Fruit fly (Drosophila melanogaster) whole organism, adult: ENCODE results near the gene CG4186.

Experiments
- CG11617 ChIP-seq: fragments of 200-800 bp; sonication (Bioruptor generic); optimal IDR thresholded peaks from 2 replicates; lab custom pipeline; 2017; ENCODE audit warnings: mild to moderate bottlenecking, missing biosample characterization, missing genetic modification reagents, missing genetic modification characterization
- CG5204 ChIP-seq: fragments of 200-800 bp; sonication (Bioruptor generic); optimal IDR thresholded peaks from 2 replicates; lab custom pipeline; 2016; ENCODE audit warnings: missing biosample characterization, missing genetic modification characterization
- Clk ChIP-seq: fragments of 200-800 bp; sonication (Bioruptor generic); optimal IDR thresholded peaks from 2 replicates; lab custom pipeline; 2017; ENCODE audit warnings: missing biosample characterization, missing genetic modification characterization
- Mnt ChIP-seq: fragments of 200-800 bp; sonication (Bioruptor generic); optimal IDR thresholded peaks from 2 replicates; lab custom pipeline; 2016; ENCODE audit warnings: missing biosample characterization, mild to moderate bottlenecking, missing genetic modification characterization
- ovo ChIP-seq: fragments of 200-800 bp; sonication (Bioruptor generic); optimal IDR thresholded peaks from 2 replicates; lab custom pipeline; 2016; ENCODE audit warnings: missing biosample characterization, missing genetic modification characterization

DNA sequence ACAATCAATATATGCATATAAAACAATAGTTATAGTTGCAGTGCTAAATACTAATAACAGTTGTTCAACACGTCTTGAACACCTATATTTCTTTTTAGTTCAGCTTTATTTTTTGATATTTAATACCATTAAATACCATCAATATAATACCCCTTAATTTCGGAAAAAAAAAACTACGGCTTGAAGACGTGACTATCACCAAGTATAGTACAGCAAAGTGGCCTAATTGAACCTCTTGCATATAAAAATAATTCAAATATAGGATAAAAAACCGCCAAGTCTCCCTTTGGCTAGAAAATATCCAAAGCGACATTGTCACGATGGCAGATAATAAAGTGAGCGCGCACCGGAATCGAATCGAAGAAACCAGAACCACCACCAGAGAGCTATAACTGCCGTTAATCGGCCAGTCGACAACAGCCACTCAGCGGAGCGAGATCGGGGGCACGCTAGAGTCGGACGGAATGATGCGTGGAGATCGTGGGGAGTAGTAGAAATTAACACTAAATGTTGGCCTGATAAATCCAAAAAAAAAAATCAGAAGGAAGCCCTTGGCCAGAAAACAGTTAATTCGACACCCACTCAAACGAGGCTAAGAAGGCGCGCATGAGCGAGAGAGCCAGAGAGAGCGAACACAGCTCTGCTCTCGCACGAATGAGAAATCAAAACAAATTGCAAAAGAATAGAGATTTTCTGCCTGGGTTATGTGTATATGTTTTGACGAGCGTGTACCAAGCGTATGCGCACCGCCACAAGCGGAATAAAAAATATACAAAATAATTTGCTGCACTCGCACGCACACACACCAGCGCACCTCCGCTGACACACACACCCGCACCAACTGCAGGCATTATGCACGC lies 15.7 kb downstream of the CG4186 start:
- TF ChIP-seq CG5204 (GFP tag; lab: Kevin White, UChicago), result no peak
- peak; percentile 58 for TF ChIP-seq Mnt (GFP tag; lab: Kevin White, UChicago)
- no peak for TF ChIP-seq Clk (GFP tag; lab: Kevin White, UChicago)
- peak; percentile 54 for TF ChIP-seq CG11617
- peak; percentile 93 for TF ChIP-seq ovo (GFP tag; lab: Kevin White, UChicago)
